Fruit fly (Drosophila melanogaster) whole organism, adult: ENCODE measurements around the gene Spc25.

ENCODE experiments used
- Crg-1 ChIP-seq: fragments of 200-800 bp; sonication (Bioruptor generic); optimal IDR thresholded peaks from 2 replicates; lab custom pipeline; 2016; ENCODE audit warnings: missing biosample characterization, missing genetic modification characterization
- Hr96 ChIP-seq: fragments of 200-800 bp; sonication (Bioruptor generic); optimal IDR thresholded peaks from 2 replicates; lab custom pipeline; 2016; ENCODE audit warnings: missing biosample characterization, missing genetic modification characterization
- pad ChIP-seq: fragments of 200-800 bp; sonication (Bioruptor generic); optimal IDR thresholded peaks from 3 replicates; lab custom pipeline; 2017; ENCODE audit warnings: missing biosample characterization, missing genetic modification characterization, mild to moderate bottlenecking, moderate library complexity, missing genetic modification reagents
- tj ChIP-seq: fragments of 200-800 bp; sonication (Bioruptor generic); optimal IDR thresholded peaks from 3 replicates; lab custom pipeline; 2017; ENCODE audit warnings: missing biosample characterization, mild to moderate bottlenecking, missing genetic modification characterization, moderate library complexity

dm6 chr3R:12997550-12998233 lies 36.1 kb downstream of the Spc25 start, which contains the start of the genes CG17327, CG44194 and CG7518:
- peak; percentile 52 for TF ChIP-seq Hr96 (GFP tag; lab: Kevin White, UChicago)
- TF ChIP-seq pad (GFP tag; lab: Kevin White, UChicago): no peak
- TF ChIP-seq tj (GFP tag; lab: Kevin White, UChicago): peak; percentile 17
- no peak for TF ChIP-seq Crg-1 (GFP tag; lab: Kevin White, UChicago)
